Worm (Caenorhabditis elegans): ENCODE data around the gene C07H4.1.

DNA sequence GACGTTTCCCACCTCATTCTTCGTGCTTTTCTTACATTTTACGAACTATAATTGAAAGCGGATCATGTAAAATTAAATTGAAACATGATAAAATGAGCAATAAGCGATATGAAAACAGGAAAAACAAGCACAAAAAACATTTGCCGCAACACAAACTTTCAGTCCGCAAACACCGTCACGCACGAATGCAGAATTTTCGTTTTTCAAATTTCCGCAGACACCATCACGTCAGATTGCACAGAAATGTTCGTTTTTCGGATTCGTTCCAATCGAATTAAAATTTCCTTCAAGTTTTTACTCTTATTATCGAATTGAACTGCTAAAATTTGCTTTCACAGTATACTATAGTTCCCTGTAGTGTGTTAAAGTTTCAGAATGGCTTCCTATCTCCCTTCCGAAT is 38.9 kb downstream of the C07H4.1 start, which contains the start of gene chmp-7:
- TF ChIP-seq zag-1 (tag; optimal IDR thresholded peaks at IDR 0.05) (peak; percentile 52), lin-39 (tag; optimal IDR thresholded peaks at IDR 0.05) (peak; percentile 61)
